Fruit fly (Drosophila melanogaster) whole organism, prepupa: ENCODE measurements around the gene Spn28F.

Experiments used
- Blimp-1 ChIP-seq: fragments of 200-800 bp; sonication (Bioruptor generic); optimal IDR thresholded peaks from 3 replicates; lab custom pipeline; 2017; ENCODE audit warnings: missing biosample characterization, missing genetic modification characterization, mild to moderate bottlenecking, moderate library complexity, missing genetic modification reagents
- CG10631 ChIP-seq: fragments of 200-800 bp; sonication (Bioruptor generic); optimal IDR thresholded peaks from 2 replicates; lab custom pipeline; 2016; ENCODE audit warnings: missing biosample characterization, missing genetic modification characterization
- CG10669 ChIP-seq: fragments of 200-800 bp; sonication (Bioruptor generic); optimal IDR thresholded peaks from 3 replicates; lab custom pipeline; 2018; ENCODE audit warnings: missing biosample characterization, mild to moderate bottlenecking, missing genetic modification characterization, moderate library complexity
- CG11294 ChIP-seq: fragments of 200-800 bp; sonication (Bioruptor generic); IDR thresholded peaks from 2 replicates; pipeline ENCODE4 v1.3.6; 2022; ENCODE audit warnings: missing biosample characterization, missing genetic modification characterization
- CG11762 ChIP-seq: fragments of 200-800 bp; sonication (Bioruptor generic); optimal IDR thresholded peaks from 3 replicates; lab custom pipeline; 2016; ENCODE audit warnings: missing biosample characterization, missing genetic modification characterization; ENCODE audit not compliant: insufficient read depth
- CG11902 ChIP-seq: fragments of 200-800 bp; sonication (Bioruptor generic); optimal IDR thresholded peaks from 3 replicates; lab custom pipeline; 2016; ENCODE audit warnings: missing biosample characterization, missing genetic modification characterization
- CG1621 ChIP-seq: fragments of 200-800 bp; sonication (Bioruptor generic); optimal IDR thresholded peaks from 3 replicates; lab custom pipeline; 2018; ENCODE audit warnings: missing biosample characterization, mild to moderate bottlenecking, missing genetic modification characterization
- CG16779 ChIP-seq: fragments of 200-800 bp; sonication (Bioruptor generic); optimal IDR thresholded peaks from 3 replicates; lab custom pipeline; 2017; ENCODE audit warnings: missing biosample characterization, mild to moderate bottlenecking, missing genetic modification characterization
- CG3032 ChIP-seq: fragments of 200-800 bp; optimal IDR thresholded peaks from 2 replicates; lab custom pipeline; 2019; ENCODE audit warnings: missing biosample characterization, mild to moderate bottlenecking, missing genetic modification characterization, moderate library complexity
- CG31627 ChIP-seq: fragments of 200-800 bp; sonication (Bioruptor generic); optimal IDR thresholded peaks from 3 replicates; lab custom pipeline; 2016; ENCODE audit warnings: missing biosample characterization, missing genetic modification characterization
- CG34406 ChIP-seq: fragments of 200-800 bp; sonication (Bioruptor generic); optimal IDR thresholded peaks from 3 replicates; lab custom pipeline; 2016; ENCODE audit warnings: missing biosample characterization, missing genetic modification characterization
- CG6163 ChIP-seq: fragments of 200-800 bp; sonication (Bioruptor generic); IDR thresholded peaks from 3 replicates; pipeline ENCODE4 v1.3.6; 2022; ENCODE audit warnings: missing biosample characterization, missing genetic modification characterization
- CG6276 ChIP-seq: fragments of 200-800 bp; sonication (Bioruptor generic); optimal IDR thresholded peaks from 2 replicates; lab custom pipeline; 2017; ENCODE audit warnings: missing biosample characterization, mild to moderate bottlenecking, missing genetic modification characterization
- CG6792 ChIP-seq: fragments of 200-800 bp; sonication (Bioruptor generic); optimal IDR thresholded peaks from 3 replicates; lab custom pipeline; 2016; ENCODE audit warnings: missing biosample characterization, missing genetic modification characterization
- CG6808 ChIP-seq: fragments of 200-800 bp; sonication (Bioruptor generic); optimal IDR thresholded peaks from 3 replicates; lab custom pipeline; 2017; ENCODE audit warnings: missing biosample characterization, missing genetic modification characterization, mild to moderate bottlenecking, moderate library complexity, missing genetic modification reagents
- CG6854 ChIP-seq: fragments of 200-800 bp; sonication (Bioruptor generic); optimal IDR thresholded peaks from 2 replicates; lab custom pipeline; 2017; ENCODE audit warnings: missing biosample characterization, mild to moderate bottlenecking, missing genetic modification characterization
- CG8119 ChIP-seq: fragments of 200-800 bp; sonication (Bioruptor generic); IDR thresholded peaks from 3 replicates; pipeline ENCODE4 v1.3.6; 2022; ENCODE audit warnings: missing biosample characterization, missing genetic modification characterization
- CG8319 ChIP-seq: fragments of 200-800 bp; sonication (Bioruptor generic); optimal IDR thresholded peaks from 3 replicates; lab custom pipeline; 2016; ENCODE audit warnings: missing biosample characterization, missing genetic modification characterization
- CG8632 ChIP-seq: fragments of 200-800 bp; sonication (Bioruptor generic); optimal IDR thresholded peaks from 3 replicates; lab custom pipeline; 2016; ENCODE audit warnings: missing biosample characterization, missing genetic modification characterization
- CG9139 ChIP-seq: fragments of 200-800 bp; sonication (Bioruptor generic); optimal IDR thresholded peaks from 3 replicates; lab custom pipeline; 2017; ENCODE audit warnings: missing biosample characterization, mild to moderate bottlenecking, missing genetic modification characterization
- Eip75B ChIP-seq: fragments of 200-800 bp; sonication (Bioruptor generic); optimal IDR thresholded peaks from 3 replicates; lab custom pipeline; 2016; ENCODE audit warnings: missing biosample characterization, missing genetic modification characterization
- Eip78C ChIP-seq: fragments of 200-800 bp; sonication (Bioruptor generic); peaks from one replicate; lab custom pipeline; 2016; ENCODE audit warnings: missing biosample characterization, missing genetic modification characterization
- Eip93F ChIP-seq: fragments of 200-800 bp; sonication (Bioruptor generic); optimal IDR thresholded peaks from 2 replicates; lab custom pipeline; 2016; ENCODE audit warnings: missing biosample characterization, mild to moderate bottlenecking, missing genetic modification characterization
- Ets21C ChIP-seq: fragments of 200-800 bp; sonication (Bioruptor generic); optimal IDR thresholded peaks from 3 replicates; lab custom pipeline; 2016; ENCODE audit warnings: missing biosample characterization, missing genetic modification characterization
- Ets96B ChIP-seq: fragments of 200-800 bp; optimal IDR thresholded peaks from 2 replicates; lab custom pipeline; 2019; ENCODE audit warnings: missing biosample characterization, mild to moderate bottlenecking, missing genetic modification characterization, moderate library complexity
- Gug ChIP-seq: fragments of 200-800 bp; sonication (Bioruptor generic); IDR thresholded peaks from 2 replicates; pipeline ENCODE4 v1.3.6; 2022; ENCODE audit warnings: missing biosample characterization, missing genetic modification characterization
- Hr38 ChIP-seq: sonication (Bioruptor generic); optimal IDR thresholded peaks from 2 replicates; lab custom pipeline; 2016; ENCODE audit warnings: missing biosample characterization, missing genetic modification characterization
- Hr39 ChIP-seq: fragments of 200-800 bp; sonication (Bioruptor generic); optimal IDR thresholded peaks from 2 replicates; lab custom pipeline; 2016; ENCODE audit warnings: missing biosample characterization, missing genetic modification characterization
- Hr4 ChIP-seq: fragments of 200-800 bp; sonication (Bioruptor generic); optimal IDR thresholded peaks from 3 replicates; lab custom pipeline; 2016; ENCODE audit warnings: missing biosample characterization, missing genetic modification characterization
- Lpt ChIP-seq: fragments of 200-800 bp; sonication (Bioruptor generic); optimal IDR thresholded peaks from 3 replicates; lab custom pipeline; 2016; ENCODE audit warnings: missing biosample characterization, missing genetic modification characterization
- Met ChIP-seq: fragments of 200-800 bp; sonication (Bioruptor generic); optimal IDR thresholded peaks from 3 replicates; lab custom pipeline; 2016; ENCODE audit warnings: missing biosample characterization, missing genetic modification characterization
- Smox ChIP-seq: fragments of 200-800 bp; sonication (Bioruptor generic); optimal IDR thresholded peaks from 3 replicates; lab custom pipeline; 2016; ENCODE audit warnings: missing biosample characterization, missing genetic modification characterization
- Sox102F ChIP-seq: fragments of 200-800 bp; sonication (Bioruptor generic); optimal IDR thresholded peaks from 2 replicates; lab custom pipeline; 2016; ENCODE audit warnings: missing biosample characterization, mild to moderate bottlenecking, missing genetic modification characterization
- achi ChIP-seq: fragments of 200-800 bp; sonication (Bioruptor generic); optimal IDR thresholded peaks from 3 replicates; lab custom pipeline; 2016; ENCODE audit warnings: missing biosample characterization, missing genetic modification characterization
- cyc ChIP-seq: fragments of 200-800 bp; sonication (Bioruptor generic); optimal IDR thresholded peaks from 3 replicates; lab custom pipeline; 2016; ENCODE audit warnings: missing biosample characterization, missing genetic modification characterization
- dsx ChIP-seq: fragments of 200-800 bp; optimal IDR thresholded peaks from 3 replicates; lab custom pipeline; 2019; ENCODE audit warnings: missing biosample characterization, mild to moderate bottlenecking, missing genetic modification characterization, moderate library complexity; ENCODE audit not compliant: poor library complexity, severe bottlenecking
- eg ChIP-seq: fragments of 200-800 bp; sonication (Bioruptor generic); IDR thresholded peaks from 3 replicates; pipeline ENCODE4 v1.3.6; 2022; ENCODE audit warnings: missing biosample characterization, missing genetic modification characterization
- esn ChIP-seq: fragments of 200-800 bp; sonication (Bioruptor generic); optimal IDR thresholded peaks from 2 replicates; lab custom pipeline; 2016; ENCODE audit warnings: missing biosample characterization, mild to moderate bottlenecking, missing genetic modification characterization, moderate library complexity
- fd59A ChIP-seq: fragments of 200-800 bp; sonication (Bioruptor generic); optimal IDR thresholded peaks from 2 replicates; lab custom pipeline; 2017; ENCODE audit warnings: missing biosample characterization, mild to moderate bottlenecking, missing genetic modification characterization, missing genetic modification reagents
- fd85E ChIP-seq: fragments of 200-800 bp; sonication (Bioruptor generic); optimal IDR thresholded peaks from 3 replicates; lab custom pipeline; 2016; ENCODE audit warnings: missing biosample characterization, missing genetic modification characterization
- fkh ChIP-seq: fragments of 200-800 bp; sonication (Bioruptor generic); optimal IDR thresholded peaks from 3 replicates; lab custom pipeline; 2017; ENCODE audit warnings: missing biosample characterization, mild to moderate bottlenecking, missing genetic modification characterization, moderate library complexity
- lz ChIP-seq: fragments of 200-800 bp; sonication (Bioruptor generic); optimal IDR thresholded peaks from 3 replicates; lab custom pipeline; 2016; ENCODE audit warnings: missing biosample characterization, missing genetic modification characterization
- salr ChIP-seq, 2 experiments: fragments of 200-800 bp; sonication (Bioruptor generic); optimal IDR thresholded peaks; 3 replicates each; lab custom pipeline; 2016 to 2018; ENCODE audit warnings: missing biosample characterization in 2 of 2, missing genetic modification characterization in 2 of 2, mild to moderate bottlenecking in 1 of 2
- spab ChIP-seq: fragments of 200-800 bp; sonication (Bioruptor generic); optimal IDR thresholded peaks from 2 replicates; lab custom pipeline; 2017; ENCODE audit warnings: missing biosample characterization, mild to moderate bottlenecking, missing genetic modification characterization, missing genetic modification reagents
- ss ChIP-seq, 2 experiments: fragments of 200-800 bp; sonication (Bioruptor generic); optimal IDR thresholded peaks; 2 replicates in 1 of 2; 3 replicates in 1 of 2; lab custom pipeline; 2017 to 2018; ENCODE audit warnings: mild to moderate bottlenecking in 2 of 2, missing biosample characterization in 2 of 2, missing genetic modification characterization in 2 of 2, moderate library complexity in 1 of 2
- svp ChIP-seq: fragments of 200-800 bp; sonication (Bioruptor generic); peaks from one replicate; lab custom pipeline; 2016; ENCODE audit warnings: missing biosample characterization, missing genetic modification characterization
- vri ChIP-seq: fragments of 200-800 bp; sonication (Bioruptor generic); optimal IDR thresholded peaks from 3 replicates; lab custom pipeline; 2016; ENCODE audit warnings: missing biosample characterization, mild to moderate bottlenecking, missing genetic modification characterization

Gene Spn28F

DNA sequence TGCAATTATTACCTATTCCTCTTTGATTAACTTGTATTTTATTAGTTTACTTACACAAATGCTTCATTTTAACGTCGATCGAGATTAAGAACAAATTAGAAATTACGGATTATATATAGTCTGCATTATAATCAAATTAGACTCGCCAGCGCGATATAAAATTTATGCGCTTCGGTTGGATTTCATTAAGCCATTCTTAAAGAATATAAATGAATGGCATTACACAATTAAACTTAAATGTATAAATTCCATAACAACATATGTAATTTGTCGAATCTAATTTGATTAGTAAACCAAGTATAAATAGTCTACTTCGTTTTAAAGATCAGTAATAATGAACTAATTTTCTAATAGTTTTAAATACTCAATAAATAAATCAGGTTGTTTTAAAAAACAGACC is at the start of gene Spn28F:
Spn28F (minus strand) TSS at position 101 of the 400 bp plus-strand sequence.
- TF ChIP-seq spab, result no peak
- TF ChIP-seq dsx (GFP tag; lab: Kevin White, UChicago), result no peak
- no peak for TF ChIP-seq CG8632 (GFP tag; lab: Kevin White, UChicago)
- no peak for TF ChIP-seq CG3032 (tag; lab: Kevin White, UChicago)
- TF ChIP-seq Hr4 (GFP tag; lab: Kevin White, UChicago), result no peak
- TF ChIP-seq Sox102F, result no peak
- TF ChIP-seq fkh (GFP tag; lab: Kevin White, UChicago), result no peak
- TF ChIP-seq achi, result no peak
- TF ChIP-seq Smox, result no peak

DNA sequence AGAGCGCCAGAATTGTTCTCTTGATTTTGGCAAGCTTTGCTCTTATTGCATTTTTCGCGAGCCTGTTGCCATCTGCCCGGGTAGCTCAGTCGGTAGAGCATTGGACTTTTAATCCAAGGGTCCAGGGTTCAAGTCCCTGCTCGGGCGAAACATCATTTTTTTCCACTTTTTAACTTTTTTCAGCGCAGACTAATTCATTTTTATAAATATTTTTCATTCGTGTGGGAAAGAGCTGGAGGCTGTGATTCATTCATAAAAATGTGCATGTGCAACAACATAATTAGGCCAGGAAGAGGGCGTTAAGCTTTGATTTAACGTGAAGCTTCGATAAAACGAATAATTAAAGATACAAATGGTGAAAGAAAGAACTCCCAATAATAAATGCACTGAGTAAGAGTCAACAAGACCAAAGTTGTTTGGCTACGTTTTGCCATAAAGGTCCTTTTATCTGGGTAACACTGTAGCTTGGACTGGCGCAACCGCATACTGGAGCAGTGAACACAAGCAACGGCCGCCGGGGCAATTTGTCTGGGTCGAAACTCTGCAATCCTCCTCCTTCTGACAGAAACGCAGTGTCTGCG is 49.1 kb upstream of the Spn28F start:
- TF ChIP-seq Hr4 (GFP tag; lab: Kevin White, UChicago), result peak; percentile 85
- TF ChIP-seq CG6276 (GFP tag; lab: Kevin White, UChicago), result peak; percentile 72
- TF ChIP-seq CG11762, result peak; percentile 62
- peak; percentile 89 for TF ChIP-seq Sox102F
- TF ChIP-seq CG16779 (tag; lab: Kevin White, UChicago), result peak; percentile 46
- peak; percentile 32 for TF ChIP-seq Lpt
- peak; percentile 86 for TF ChIP-seq CG6792
- TF ChIP-seq cyc (GFP tag; lab: Kevin White, UChicago), result peak; percentile 87
- peak; percentile 79 for TF ChIP-seq CG3032 (tag; lab: Kevin White, UChicago)
- TF ChIP-seq Ets21C (GFP tag; lab: Kevin White, UChicago), result peak; percentile 79
- peak; percentile 97 for TF ChIP-seq svp (GFP tag; lab: Kevin White, UChicago)
- TF ChIP-seq Hr38 (GFP tag; lab: Kevin White, UChicago), result no peak
- peak; percentile 6 for TF ChIP-seq fd85E
- peak; percentile 74 for TF ChIP-seq CG1621 (tag; lab: Kevin White, UChicago)
- TF ChIP-seq CG6854 (GFP tag; lab: Kevin White, UChicago), result peak; percentile 78
- peak; percentile 95 for TF ChIP-seq Eip78C
- TF ChIP-seq Eip93F, result peak; percentile 85
- TF ChIP-seq Hr39 (GFP tag; lab: Kevin White, UChicago), result peak; percentile 87
- TF ChIP-seq CG6163 (GFP tag; lab: Robert Waterston, UW), result peak; percentile 95
- peak; percentile 85 for TF ChIP-seq eg
- peak; percentile 79 for TF ChIP-seq dsx (GFP tag; lab: Kevin White, UChicago)
- TF ChIP-seq Eip75B (GFP tag; lab: Kevin White, UChicago), result peak; percentile 88
- peak; percentile 77 for TF ChIP-seq vri (GFP tag; lab: Kevin White, UChicago)
- TF ChIP-seq CG11902, result peak; percentile 77
- TF ChIP-seq CG8119 (GFP tag; lab: Robert Waterston, UW), result peak; percentile 75
- peak; percentile 47 to 69 for TF ChIP-seq salr (GFP tag; optimal IDR thresholded peaks at IDR 0.05; lab: Kevin White, UChicago)
- TF ChIP-seq CG9139 (GFP tag; lab: Kevin White, UChicago), result peak; percentile 74
- peak; percentile 90 for TF ChIP-seq esn
- peak; percentile 81 for TF ChIP-seq CG8319 (GFP tag; lab: Kevin White, UChicago)
- TF ChIP-seq CG10631 (GFP tag; lab: Kevin White, UChicago), result peak; percentile 75
- peak; percentile 66 for TF ChIP-seq Blimp-1 (GFP tag; lab: Kevin White, UChicago)
- peak; percentile 79 for TF ChIP-seq fd59A
- peak; percentile 76 for TF ChIP-seq Gug (GFP tag; lab: Robert Waterston, UW)
- peak; percentile 91 for TF ChIP-seq Met (GFP tag; lab: Kevin White, UChicago)
- TF ChIP-seq spab, result peak; percentile 74
- TF ChIP-seq achi, result peak; percentile 86
- TF ChIP-seq CG6808 (GFP tag; lab: Kevin White, UChicago), result peak; percentile 84
- TF ChIP-seq lz (GFP tag; lab: Kevin White, UChicago), result peak; percentile 87
- TF ChIP-seq CG11294 (GFP tag; lab: Robert Waterston, UW), result peak; percentile 68
- no peak for TF ChIP-seq fkh (GFP tag; lab: Kevin White, UChicago)
- peak; percentile 86 for TF ChIP-seq Smox
- peak; percentile 72 for TF ChIP-seq CG34406
- peak; percentile 79 for TF ChIP-seq CG10669 (GFP tag; lab: Kevin White, UChicago)
- peak; percentile 90 for TF ChIP-seq CG31627 (GFP tag; lab: Kevin White, UChicago)
- peak; percentile 86 to 87 for TF ChIP-seq ss (GFP tag; optimal IDR thresholded peaks at IDR 0.05; lab: Kevin White, UChicago)
- TF ChIP-seq Ets96B, result peak; percentile 77
